Worm (Caenorhabditis elegans) whole organism, L1 larva: Measurements from ENCODE around the gene F09E10.5.
A peak's percentile ranks its signal among the peaks of the same experiment; 100 is the strongest.

Experiments
- C04F5.9 ChIP-seq: sonication (generic microtip); optimal IDR thresholded peaks from 2 replicates; lab custom pipeline; 2016; ENCODE audit warnings: missing genetic modification characterization, missing compliant biosample characterization
- F16B12.6 ChIP-seq: fragments of 150-350 bp; optimal IDR thresholded peaks from 2 replicates; lab custom pipeline; 2014; ENCODE audit warnings: missing biosample characterization, missing genetic modification characterization
- Y116A8C.19 ChIP-seq: sonication (generic microtip); optimal IDR thresholded peaks from 2 replicates; lab custom pipeline; 2016; ENCODE audit warnings: missing compliant biosample characterization, missing genetic modification characterization, borderline replicate concordance
- aha-1 ChIP-seq: fragments of 150-350 bp; optimal IDR thresholded peaks from 2 replicates; lab custom pipeline; 2014; ENCODE audit warnings: missing biosample characterization, missing genetic modification characterization
- ceh-63 ChIP-seq: fragments of 200-800 bp; sonication (Bioruptor generic); optimal IDR thresholded peaks from 2 replicates; lab custom pipeline; 2018; ENCODE audit warnings: mild to moderate bottlenecking, missing genetic modification characterization, missing compliant biosample characterization
- ceh-90 ChIP-seq: sonication (generic microtip); optimal IDR thresholded peaks from 2 replicates; lab custom pipeline; 2016; ENCODE audit warnings: missing genetic modification characterization, missing compliant biosample characterization
- dsc-1 ChIP-seq: sonication (generic microtip); optimal IDR thresholded peaks from 2 replicates; lab custom pipeline; 2016; ENCODE audit warnings: mild to moderate bottlenecking, missing genetic modification characterization, missing compliant biosample characterization
- efl-1 ChIP-seq, 4 experiments: fragments of 150-350 bp; optimal IDR thresholded peaks in 3 of 4; peaks in 1 of 4; 1 replicate in 1 of 4; 2 replicates in 3 of 4; lab custom pipeline; 2014; ENCODE audit warnings: missing biosample characterization in 2 of 4, missing genetic modification characterization in 2 of 4, missing genetic modification reagents in 2 of 4
- efl-3 ChIP-seq: fragments of 200-800 bp; sonication (Bioruptor generic); optimal IDR thresholded peaks from 2 replicates; lab custom pipeline; 2018; ENCODE audit warnings: mild to moderate bottlenecking, missing genetic modification characterization, missing compliant biosample characterization
- egl-13 ChIP-seq: sonication (generic microtip); optimal IDR thresholded peaks from 2 replicates; lab custom pipeline; 2016; ENCODE audit warnings: missing genotype, missing genetic modification reagents, missing genetic modification characterization, missing compliant biosample characterization
- egl-27 ChIP-seq, 2 experiments: fragments of 150-350 bp in 1 of 2; sonication (generic microtip); optimal IDR thresholded peaks; 3 replicates each; lab custom pipeline; 2017 to 2018; ENCODE audit warnings: missing biosample characterization in 2 of 2, missing genetic modification characterization in 2 of 2, missing genetic modification reagents in 2 of 2
- elt-3 ChIP-seq, 6 experiments: fragments of 150-350 bp in 1 of 6; sonication (generic microtip); optimal IDR thresholded peaks; 2 replicates each; lab custom pipeline; 2017 to 2018; ENCODE audit warnings: missing biosample characterization in 6 of 6, missing genetic modification characterization in 6 of 6, inconsistent platforms in 1 of 6
- ets-5 ChIP-seq: fragments of 200-800 bp; sonication (Bioruptor generic); IDR thresholded peaks from 2 replicates; pipeline ENCODE4 v1.3.6; 2022; ENCODE audit warnings: missing genetic modification characterization, missing compliant biosample characterization
- fkh-10 ChIP-seq: sonication (generic microtip); optimal IDR thresholded peaks from 2 replicates; lab custom pipeline; 2017; ENCODE audit warnings: missing biosample characterization, missing genetic modification reagents, missing genetic modification characterization
- fkh-4 ChIP-seq: sonication (generic microtip); optimal IDR thresholded peaks from 2 replicates; lab custom pipeline; 2016; ENCODE audit warnings: missing compliant biosample characterization, missing genetic modification characterization, borderline replicate concordance
- isw-1 ChIP-seq: fragments of 200-800 bp; sonication (Bioruptor generic); IDR thresholded peaks from 2 replicates; pipeline ENCODE4 v1.3.6; 2022; ENCODE audit warnings: missing genetic modification characterization, missing compliant biosample characterization
- lin-13 ChIP-seq: fragments of 150-350 bp; optimal IDR thresholded peaks from 2 replicates; lab custom pipeline; 2014; ENCODE audit warnings: missing biosample characterization, missing genetic modification reagents, missing genetic modification characterization
- lin-14 ChIP-seq: fragments of 200-800 bp; sonication (Bioruptor generic); optimal IDR thresholded peaks from 2 replicates; lab custom pipeline; 2018; ENCODE audit warnings: mild to moderate bottlenecking, missing genetic modification characterization, moderate library complexity, missing compliant biosample characterization
- lin-35 ChIP-seq, 2 experiments: fragments of 150-350 bp; optimal IDR thresholded peaks; 2 replicates each; lab custom pipeline; 2014; ENCODE audit warnings: missing biosample characterization in 2 of 2, missing genetic modification characterization in 2 of 2, missing genetic modification reagents in 2 of 2
- lir-3 ChIP-seq: sonication (generic microtip); optimal IDR thresholded peaks from 2 replicates; lab custom pipeline; 2016; ENCODE audit warnings: mild to moderate bottlenecking, missing genetic modification characterization, moderate library complexity, missing compliant biosample characterization; ENCODE audit not compliant: poor library complexity
- mef-2 ChIP-seq: fragments of 150-350 bp; optimal IDR thresholded peaks from 2 replicates; lab custom pipeline; 2014; ENCODE audit warnings: missing biosample characterization, missing genetic modification characterization
- nhr-19 ChIP-seq: fragments of 200-800 bp; sonication (Bioruptor generic); conservative IDR thresholded peaks from 2 replicates; pipeline ENCODE4 v1.3.6; 2022; ENCODE audit warnings: missing genetic modification characterization, missing compliant biosample characterization
- nhr-237 ChIP-seq: fragments of 150-350 bp; optimal IDR thresholded peaks from 2 replicates; lab custom pipeline; 2014; ENCODE audit warnings: missing biosample characterization, missing genetic modification characterization
- nhr-71 ChIP-seq: sonication (generic microtip); optimal IDR thresholded peaks from 2 replicates; lab custom pipeline; 2016; ENCODE audit warnings: mild to moderate bottlenecking, missing genetic modification characterization, moderate library complexity, missing compliant biosample characterization
- nhr-76 ChIP-seq: sonication (generic microtip); optimal IDR thresholded peaks from 2 replicates; lab custom pipeline; 2017; ENCODE audit warnings: missing biosample characterization, missing genetic modification characterization
- nhr-85 ChIP-seq: sonication (generic microtip); peaks from one replicate; lab custom pipeline; 2016; ENCODE audit warnings: missing genetic modification characterization, inconsistent platforms, missing compliant biosample characterization
- skn-1 ChIP-seq: fragments of 150-350 bp; optimal IDR thresholded peaks from 2 replicates; lab custom pipeline; 2014; ENCODE audit warnings: missing biosample characterization, missing genetic modification characterization
- snpc-4 ChIP-seq: fragments of 150-350 bp; optimal IDR thresholded peaks from 2 replicates; lab custom pipeline; 2014; ENCODE audit warnings: missing biosample characterization, missing genetic modification characterization
- snu-23 ChIP-seq: sonication (generic microtip); optimal IDR thresholded peaks from 2 replicates; lab custom pipeline; 2016; ENCODE audit warnings: missing genetic modification characterization, missing compliant biosample characterization
- sup-37 ChIP-seq: fragments of 200-800 bp; sonication (Bioruptor generic); optimal IDR thresholded peaks from 2 replicates; lab custom pipeline; 2018; ENCODE audit warnings: mild to moderate bottlenecking, missing genetic modification characterization, missing compliant biosample characterization
- unc-30 ChIP-seq: sonication (generic microtip); optimal IDR thresholded peaks from 2 replicates; lab custom pipeline; 2017; ENCODE audit warnings: missing biosample characterization, missing genetic modification characterization
- xbp-1 ChIP-seq: sonication (generic microtip); optimal IDR thresholded peaks from 2 replicates; lab custom pipeline; 2016; ENCODE audit warnings: missing genetic modification characterization, missing compliant biosample characterization
- zag-1 ChIP-seq: fragments of 150-350 bp; optimal IDR thresholded peaks from 2 replicates; lab custom pipeline; 2014; ENCODE audit warnings: missing biosample characterization, missing genetic modification characterization
- zip-4 ChIP-seq: fragments of 200-800 bp; sonication (Bioruptor generic); optimal IDR thresholded peaks from 2 replicates; lab custom pipeline; 2018; ENCODE audit warnings: mild to moderate bottlenecking, missing genetic modification characterization, moderate library complexity, missing compliant biosample characterization

F09E10.5 gene

ce11 chrX:1476005-1476404 lies 18.2 kb downstream of the F09E10.5 start:
- TF ChIP-seq efl-1 (optimal IDR thresholded peaks at IDR 0.05; lab: Kevin White, UChicago) = no peak
- TF ChIP-seq efl-1 (GFP tag; optimal IDR thresholded peaks at IDR 0.05 in 1 of 2; lab: Kevin White, UChicago) = peak in 1 of 2 experiments; percentile 49
- peak; percentile 8 for TF ChIP-seq nhr-85 (tag; lab: Kevin White, UChicago)
- TF ChIP-seq lin-13 (GFP tag; lab: Kevin White, UChicago) = no peak

- TF ChIP-seq ceh-63 (GFP tag; lab: Kevin White, UChicago) (no peak), ceh-90 (tag; lab: Kevin White, UChicago) (no peak), snu-23 (GFP tag; lab: Kevin White, UChicago) (no peak), zip-4 (no peak), C04F5.9 (no peak), nhr-76 (tag; lab: Kevin White, UChicago) (no peak), nhr-71 (tag; lab: Kevin White, UChicago) (no peak), aha-1 (tag; lab: Kevin White, UChicago) (no peak), lin-35 (GFP tag; optimal IDR thresholded peaks at IDR 0.05; lab: Kevin White, UChicago) (no peak), skn-1 (tag; lab: Kevin White, UChicago) (no peak), lin-14 (GFP tag; lab: Kevin White, UChicago) (no peak), lir-3 (tag; lab: Kevin White, UChicago) (no peak), F16B12.6 (tag; lab: Kevin White, UChicago) (no peak), mef-2 (tag; lab: Kevin White, UChicago) (no peak), xbp-1 (tag; lab: Kevin White, UChicago) (no peak), Y116A8C.19 (tag; lab: Kevin White, UChicago) (no peak), efl-3 (no peak), ets-5 (GFP tag; lab: Robert Waterston, UW) (no peak)
Observed at ce11 chrX:1473794-1474193, 20.4 kb downstream of the F09E10.5 start.

- TF ChIP-seq isw-1 (GFP tag; lab: Robert Waterston, UW) = no peak
- no peak for TF ChIP-seq zip-4
- TF ChIP-seq efl-1 (optimal IDR thresholded peaks at IDR 0.05; lab: Kevin White, UChicago) = no peak
- TF ChIP-seq efl-1 (GFP tag; optimal IDR thresholded peaks at IDR 0.05 in 1 of 2; lab: Kevin White, UChicago) = peak in 1 of 2 experiments; percentile 46
Observed at ce11 chrX:1472880-1473279, 21.3 kb downstream of the F09E10.5 start, which contains the start of gene D1005.5. D1005.5 (minus strand) TSS chrX:1472980.

DNA sequence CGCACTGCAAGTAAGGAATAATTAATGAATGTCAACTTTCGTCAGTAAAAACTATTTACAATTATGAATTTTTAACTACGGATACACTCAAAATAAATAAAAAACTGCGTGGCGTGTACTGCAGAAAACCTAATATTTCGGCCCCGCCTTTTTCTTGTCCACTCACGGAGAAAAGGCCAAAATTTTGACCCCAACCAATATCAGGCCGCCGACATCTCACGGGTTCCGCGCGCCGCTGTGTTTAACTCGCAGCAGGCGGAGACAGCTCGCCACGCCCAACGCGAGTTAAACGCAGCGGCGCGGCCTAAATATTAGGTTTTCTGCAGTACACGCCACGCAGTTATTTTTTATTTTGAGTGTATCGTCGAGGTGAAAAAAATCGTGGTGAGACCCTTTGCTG lies 22.9 kb downstream of the F09E10.5 start:
- TF ChIP-seq snpc-4 (tag; lab: Kevin White, UChicago) (peak; percentile 37), nhr-76 (tag; lab: Kevin White, UChicago) (no peak), sup-37 (GFP tag; lab: Kevin White, UChicago) (no peak)

- TF ChIP-seq efl-3 (no peak), lin-14 (GFP tag; lab: Kevin White, UChicago) (peak; percentile 23), egl-13 (no peak), egl-27 (tag; optimal IDR thresholded peaks at IDR 0.05; lab: Kevin White, UChicago) (no peak), fkh-4 (no peak), elt-3 (tag; optimal IDR thresholded peaks at IDR 0.05; lab: Kevin White, UChicago) (no peak), dsc-1 (tag; lab: Kevin White, UChicago) (no peak), lir-3 (tag; lab: Kevin White, UChicago) (no peak), nhr-19 (GFP tag; lab: Robert Waterston, UW) (no peak), unc-30 (tag; lab: Kevin White, UChicago) (no peak), isw-1 (GFP tag; lab: Robert Waterston, UW) (no peak), fkh-10 (GFP tag; lab: Kevin White, UChicago) (peak; percentile 77), snu-23 (GFP tag; lab: Kevin White, UChicago) (no peak), zag-1 (tag; lab: Kevin White, UChicago) (no peak), zip-4 (no peak), nhr-237 (tag; lab: Kevin White, UChicago) (no peak)
Observed at ce11 chrX:1468057-1468456, 26.1 kb downstream of the F09E10.5 start.
